Worm (Caenorhabditis elegans) whole organism, L4/young adult: ENCODE data around the gene F21C10.11.

ENCODE experiments used
- W03F9.2 ChIP-seq: fragments of 150-350 bp; optimal IDR thresholded peaks from 2 replicates; lab custom pipeline; 2014; ENCODE audit warnings: missing biosample characterization, missing genetic modification characterization
- dao-5 ChIP-seq: sonication (generic microtip); optimal IDR thresholded peaks from 2 replicates; lab custom pipeline; 2016; ENCODE audit warnings: missing genotype, missing genetic modification characterization, moderate library complexity, missing compliant biosample characterization

DNA sequence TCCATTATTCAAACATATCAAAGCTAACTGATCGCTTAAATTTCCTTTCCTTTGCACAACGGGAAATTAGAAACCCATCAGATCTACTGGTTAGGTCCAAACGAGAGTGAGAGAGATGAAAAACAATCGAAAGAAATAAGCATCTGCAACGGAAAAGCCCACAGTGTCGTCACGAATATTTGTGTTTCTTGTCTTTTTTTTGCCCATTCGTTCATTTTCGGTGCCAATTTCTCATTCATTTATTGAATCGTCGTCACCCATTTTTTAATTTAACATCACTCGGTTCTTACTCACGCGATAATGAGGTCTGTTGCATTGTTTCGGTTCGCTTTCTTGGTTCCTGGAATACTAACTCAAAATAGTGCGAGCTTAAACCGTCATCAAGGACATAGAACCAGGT, 894 bp downstream of the F21C10.11 start, which contains the start of gene F21C10.6:
- TF ChIP-seq W03F9.2 (tag; lab: Kevin White, UChicago) (no peak), dao-5 (tag; lab: Kevin White, UChicago) (no peak)
